Fruit fly (Drosophila melanogaster): ENCODE measurements around the gene CG9356.
A peak's percentile ranks its signal among the peaks of the same experiment; 100 is the strongest.

Gene CG9356

DNA sequence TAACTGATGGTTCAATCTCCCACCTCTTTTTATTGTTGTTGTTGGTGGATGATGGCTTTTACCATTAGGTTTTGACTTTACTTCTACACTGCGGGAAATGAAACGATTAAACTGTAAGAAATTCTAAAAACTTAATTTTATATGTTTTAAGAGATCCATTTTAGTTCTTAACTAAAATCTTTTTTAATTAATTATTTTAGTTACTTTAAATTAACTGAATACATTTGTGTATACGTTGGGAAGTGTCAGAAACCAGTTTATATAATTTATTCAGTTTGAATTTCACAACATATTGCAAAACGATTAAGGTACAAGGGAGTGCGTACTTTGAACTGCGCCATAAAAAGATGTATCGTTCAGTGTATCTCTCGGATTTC lies 50.8 kb downstream of the CG9356 start (continued):
- TF ChIP-seq Gug (GFP tag; IDR thresholded peaks at IDR 0.05) (no peak), CG9139 (GFP tag; optimal IDR thresholded peaks at IDR 0.05) (peak; percentile 44), Smox (GFP tag; optimal IDR thresholded peaks at IDR 0.05) (peak; percentile 87), Sox14 (GFP tag; optimal IDR thresholded peaks at IDR 0.05) (peak; percentile 79), CG6276 (GFP tag; optimal IDR thresholded peaks at IDR 0.05) (peak; percentile 92), CG8119 (GFP tag; IDR thresholded peaks at IDR 0.05) (no peak), eg (GFP tag; IDR thresholded peaks at IDR 0.05) (no peak), spab (GFP tag; optimal IDR thresholded peaks at IDR 0.05) (peak; percentile 81), Hr4 (GFP tag; optimal IDR thresholded peaks at IDR 0.05) (peak; percentile 89), topi (GFP tag; optimal IDR thresholded peaks at IDR 0.05) (peak; percentile 85), Hr38 (GFP tag; optimal IDR thresholded peaks at IDR 0.05) (no peak), CG11902 (GFP tag; optimal IDR thresholded peaks at IDR 0.05) (peak; percentile 77), CG4318 (GFP tag; optimal IDR thresholded peaks at IDR 0.05) (peak; percentile 91), pdm3 (GFP tag; optimal IDR thresholded peaks at IDR 0.05) (peak; percentile 81), CG8632 (GFP tag; optimal IDR thresholded peaks at IDR 0.05) (peak; percentile 89), CG34406 (GFP tag; optimal IDR thresholded peaks at IDR 0.05) (peak; percentile 88), CG15336 (GFP tag; IDR thresholded peaks at IDR 0.05) (no peak), fkh (GFP tag; optimal IDR thresholded peaks at IDR 0.05) (peak; percentile 4), Lpt (GFP tag; optimal IDR thresholded peaks at IDR 0.05) (peak; percentile 81), achi (GFP tag; optimal IDR thresholded peaks at IDR 0.05) (peak; percentile 88), OdsH (GFP tag; optimal IDR thresholded peaks at IDR 0.05) (peak; percentile 90), cyc (GFP tag; optimal IDR thresholded peaks at IDR 0.05) (peak; percentile 85), net (GFP tag; optimal IDR thresholded peaks at IDR 0.05) (peak; percentile 85), fd59A (GFP tag; optimal IDR thresholded peaks at IDR 0.05) (peak; percentile 72), esn (GFP tag; optimal IDR thresholded peaks at IDR 0.05) (peak; percentile 91), Eip75B (GFP tag; optimal IDR thresholded peaks at IDR 0.05) (peak; percentile 78), CG31627 (GFP tag; optimal IDR thresholded peaks at IDR 0.05) (peak; percentile 74), svp (GFP tag) (peak; percentile 90), vri (GFP tag; optimal IDR thresholded peaks at IDR 0.05) (peak; percentile 41), CG1621 (tag; optimal IDR thresholded peaks at IDR 0.05) (no peak), Blimp-1 (GFP tag; optimal IDR thresholded peaks at IDR 0.05) (peak; percentile 72), salr (GFP tag; optimal IDR thresholded peaks at IDR 0.05) (peak in 1 of 2 experiments; percentile 93), CG10631 (GFP tag; optimal IDR thresholded peaks at IDR 0.05) (peak; percentile 87), CG8319 (GFP tag; optimal IDR thresholded peaks at IDR 0.05) (peak; percentile 75), CG32006 (GFP tag; optimal IDR thresholded peaks at IDR 0.05) (peak; percentile 96), ss (GFP tag; optimal IDR thresholded peaks at IDR 0.05) (peak; percentile 66 to 80), dac (GFP tag; optimal IDR thresholded peaks at IDR 0.05) (peak; percentile 81), CG6808 (GFP tag; optimal IDR thresholded peaks at IDR 0.05) (peak; percentile 72), lz (GFP tag; optimal IDR thresholded peaks at IDR 0.05) (peak; percentile 82), CG10669 (GFP tag; optimal IDR thresholded peaks at IDR 0.05) (peak; percentile 85), Sox102F (GFP tag; optimal IDR thresholded peaks at IDR 0.05) (peak; percentile 84), CG3032 (tag; optimal IDR thresholded peaks at IDR 0.05) (peak; percentile 87), Ets21C (GFP tag; optimal IDR thresholded peaks at IDR 0.05) (peak; percentile 48), CG16779 (tag; optimal IDR thresholded peaks at IDR 0.05) (peak; percentile 80)

Data from whole organism, prepupa.